Worm (Caenorhabditis elegans) whole organism, young adult: ENCODE results near the gene sri-28.

Experiments used
- ZK185.1 ChIP-seq: sonication (generic microtip); optimal IDR thresholded peaks from 2 replicates; lab custom pipeline; 2016; ENCODE audit warnings: mild to moderate bottlenecking, missing genetic modification characterization, missing compliant biosample characterization; ENCODE audit not compliant: poor library complexity, severe bottlenecking
- die-1 ChIP-seq: sonication (generic microtip); optimal IDR thresholded peaks from 2 replicates; lab custom pipeline; 2016; ENCODE audit warnings: missing genotype, mild to moderate bottlenecking, missing genetic modification characterization, missing compliant biosample characterization
- dpff-1 ChIP-seq: sonication (generic microtip); optimal IDR thresholded peaks from 2 replicates; lab custom pipeline; 2017; ENCODE audit warnings: mild to moderate bottlenecking, missing genetic modification characterization, missing compliant biosample characterization
- let-526 ChIP-seq: fragments of 200-800 bp; sonication (Bioruptor generic); IDR thresholded peaks from 2 replicates; pipeline ENCODE4 v1.3.6; 2022; ENCODE audit warnings: missing genetic modification reagents, missing genetic modification characterization, missing compliant biosample characterization
- unc-62 ChIP-seq: fragments of 150-350 bp; optimal IDR thresholded peaks from 2 replicates; lab custom pipeline; 2014; ENCODE audit warnings: missing biosample characterization, missing genetic modification reagents, missing genetic modification characterization

- TF ChIP-seq let-526 (GFP tag; lab: Robert Waterston, UW) (no peak), dpff-1 (no peak), unc-62 (no peak), die-1 (tag; lab: Kevin White, UChicago) (no peak), ZK185.1 (tag; lab: Kevin White, UChicago) (no peak)
These were observed 47.6 kb downstream of the sri-28 start, which contains the start of gene srg-23 for ce11 chrII:3096060-3096459.
